Fruit fly (Drosophila melanogaster) whole organism, embryonic: ENCODE results near the gene CG8176.

Experiments
- ATbp ChIP-seq: fragments of 200-800 bp; sonication (Bioruptor generic); optimal IDR thresholded peaks from 2 replicates; lab custom pipeline; 2017; ENCODE audit warnings: missing biosample characterization, mild to moderate bottlenecking, missing genetic modification characterization, missing genetic modification reagents
- B-H2 ChIP-seq: fragments of 200-800 bp; sonication (Bioruptor generic); optimal IDR thresholded peaks from 2 replicates; lab custom pipeline; 2018; ENCODE audit warnings: missing biosample characterization, mild to moderate bottlenecking, missing genetic modification characterization
- Bdp1 ChIP-seq: fragments of 200-800 bp; sonication (Bioruptor generic); optimal IDR thresholded peaks from 3 replicates; lab custom pipeline; 2016; ENCODE audit warnings: missing biosample characterization, missing genetic modification characterization
- CG12299 ChIP-seq: fragments of 200-800 bp; sonication (Bioruptor generic); optimal IDR thresholded peaks from 2 replicates; lab custom pipeline; 2018; ENCODE audit warnings: missing biosample characterization, mild to moderate bottlenecking, missing genetic modification characterization
- CG12391 ChIP-seq: fragments of 200-800 bp; sonication (Bioruptor generic); optimal IDR thresholded peaks from 3 replicates; lab custom pipeline; 2018; ENCODE audit warnings: missing biosample characterization, mild to moderate bottlenecking, missing genetic modification characterization, moderate library complexity
- CG12769 ChIP-seq: fragments of 200-800 bp; sonication (Bioruptor generic); optimal IDR thresholded peaks from 2 replicates; lab custom pipeline; 2019; ENCODE audit warnings: missing biosample characterization, mild to moderate bottlenecking, missing genetic modification characterization, moderate library complexity
- CG13894 ChIP-seq: fragments of 200-800 bp; sonication (Bioruptor generic); optimal IDR thresholded peaks from 3 replicates; lab custom pipeline; 2018; ENCODE audit warnings: missing biosample characterization, mild to moderate bottlenecking, missing genetic modification characterization, moderate library complexity
- CG14441 ChIP-seq: fragments of 200-800 bp; sonication (Bioruptor generic); IDR thresholded peaks from 2 replicates; pipeline ENCODE4 v1.3.6; 2022; ENCODE audit warnings: missing biosample characterization, missing genetic modification characterization
- CG1603 ChIP-seq: fragments of 200-800 bp; sonication (Bioruptor generic); optimal IDR thresholded peaks from 2 replicates; lab custom pipeline; 2019; ENCODE audit warnings: missing biosample characterization, mild to moderate bottlenecking, missing genetic modification characterization, moderate library complexity
- CG17328 ChIP-seq: fragments of 200-800 bp; sonication (Bioruptor generic); IDR thresholded peaks from 2 replicates; pipeline ENCODE4 v1.3.6; 2022; ENCODE audit warnings: missing biosample characterization, missing genetic modification characterization
- CG17568 ChIP-seq: fragments of 200-800 bp; sonication (Bioruptor generic); optimal IDR thresholded peaks from 2 replicates; lab custom pipeline; 2018; ENCODE audit warnings: missing biosample characterization, mild to moderate bottlenecking, missing genetic modification characterization, moderate library complexity
- CG17829 ChIP-seq: fragments of 200-800 bp; optimal IDR thresholded peaks from 2 replicates; lab custom pipeline; 2019; ENCODE audit warnings: missing biosample characterization, mild to moderate bottlenecking, missing genetic modification characterization, moderate library complexity
- CG18011 ChIP-seq: fragments of 200-800 bp; sonication (Bioruptor generic); optimal IDR thresholded peaks from 2 replicates; lab custom pipeline; 2017; ENCODE audit warnings: missing biosample characterization, missing genetic modification characterization, mild to moderate bottlenecking, moderate library complexity, missing genotype
- CG2120 ChIP-seq: fragments of 200-800 bp; sonication (Bioruptor generic); optimal IDR thresholded peaks from 3 replicates; lab custom pipeline; 2016; ENCODE audit warnings: missing biosample characterization, missing genetic modification characterization
- CG3281 ChIP-seq: fragments of 200-800 bp; sonication (Bioruptor generic); optimal IDR thresholded peaks from 3 replicates; lab custom pipeline; 2017; ENCODE audit warnings: missing biosample characterization, mild to moderate bottlenecking, missing genetic modification characterization
- CG3407 ChIP-seq: fragments of 200-800 bp; sonication (Bioruptor generic); optimal IDR thresholded peaks from 2 replicates; lab custom pipeline; 2018; ENCODE audit warnings: missing biosample characterization, mild to moderate bottlenecking, missing genetic modification characterization
- CG3995 ChIP-seq: fragments of 200-800 bp; sonication (Bioruptor generic); optimal IDR thresholded peaks from 3 replicates; lab custom pipeline; 2016; ENCODE audit warnings: missing biosample characterization, missing genetic modification characterization
- CG4617 ChIP-seq: fragments of 200-800 bp; sonication (Bioruptor generic); optimal IDR thresholded peaks from 3 replicates; lab custom pipeline; 2016; ENCODE audit warnings: missing biosample characterization, missing genetic modification characterization, borderline replicate concordance
- CG8089 ChIP-seq: fragments of 200-800 bp; sonication (Bioruptor generic); optimal IDR thresholded peaks from 3 replicates; lab custom pipeline; 2016; ENCODE audit warnings: missing biosample characterization, missing genetic modification characterization
- CG9797 ChIP-seq: fragments of 200-800 bp; sonication (Bioruptor generic); optimal IDR thresholded peaks from 3 replicates; lab custom pipeline; 2018; ENCODE audit warnings: missing biosample characterization, mild to moderate bottlenecking, missing genetic modification characterization
- CHES-1-like ChIP-seq: fragments of 200-800 bp; sonication (Bioruptor generic); optimal IDR thresholded peaks from 2 replicates; lab custom pipeline; 2016; ENCODE audit warnings: missing biosample characterization, missing genetic modification characterization
- Chrac-16 ChIP-seq: fragments of 200-800 bp; sonication (Bioruptor generic); optimal IDR thresholded peaks from 3 replicates; lab custom pipeline; 2016; ENCODE audit warnings: missing biosample characterization, missing genetic modification characterization
- CoRest ChIP-seq: fragments of 200-800 bp; sonication (Bioruptor generic); optimal IDR thresholded peaks from 3 replicates; lab custom pipeline; 2018; ENCODE audit warnings: missing biosample characterization, mild to moderate bottlenecking, missing genetic modification characterization, moderate library complexity
- E2f1 ChIP-seq: fragments of 200-800 bp; sonication (Bioruptor generic); IDR thresholded peaks from 2 replicates; pipeline ENCODE4 v1.3.6; 2022; ENCODE audit warnings: missing biosample characterization, missing genetic modification characterization
- HmgZ ChIP-seq: fragments of 200-800 bp; sonication (Bioruptor generic); optimal IDR thresholded peaks from 2 replicates; lab custom pipeline; 2018; ENCODE audit warnings: missing biosample characterization, mild to moderate bottlenecking, missing genetic modification characterization
- Hsf ChIP-seq: fragments of 200-800 bp; sonication (Bioruptor generic); optimal IDR thresholded peaks from 3 replicates; lab custom pipeline; 2016; ENCODE audit warnings: missing biosample characterization, missing genetic modification characterization
- Pdp1 ChIP-seq, 2 experiments: fragments of 200-800 bp; sonication (Bioruptor generic); optimal IDR thresholded peaks; 3 replicates each; lab custom pipeline; 2016; ENCODE audit warnings: missing biosample characterization in 2 of 2, missing genetic modification characterization in 2 of 2, mild to moderate bottlenecking in 1 of 2, moderate library complexity in 1 of 2
- Side ChIP-seq: fragments of 200-800 bp; sonication (Bioruptor generic); optimal IDR thresholded peaks from 2 replicates; lab custom pipeline; 2016; ENCODE audit warnings: missing biosample characterization, missing genetic modification characterization
- Sin3A ChIP-seq: fragments of >200 bp; optimal IDR thresholded peaks from 2 replicates; lab custom pipeline; 2018
- Tbp ChIP-seq: fragments of >200 bp; optimal IDR thresholded peaks from 2 replicates; lab custom pipeline; 2018; ENCODE audit warnings: missing biosample characterization, missing genetic modification characterization
- bab2 ChIP-seq: fragments of 200-800 bp; sonication (Bioruptor generic); optimal IDR thresholded peaks from 2 replicates; lab custom pipeline; 2016; ENCODE audit warnings: missing biosample characterization, missing genetic modification characterization
- ems ChIP-seq: fragments of 200-800 bp; sonication (Bioruptor generic); optimal IDR thresholded peaks from 3 replicates; lab custom pipeline; 2016; ENCODE audit warnings: missing biosample characterization, missing genetic modification characterization
- gfzf ChIP-seq: fragments of 200-800 bp; sonication (Bioruptor generic); optimal IDR thresholded peaks from 2 replicates; lab custom pipeline; 2016; ENCODE audit warnings: missing biosample characterization, mild to moderate bottlenecking, missing genetic modification characterization, moderate library complexity
- grau ChIP-seq: fragments of 200-800 bp; optimal IDR thresholded peaks from 3 replicates; lab custom pipeline; 2019; ENCODE audit warnings: missing biosample characterization, mild to moderate bottlenecking, missing genetic modification characterization, moderate library complexity
- grn ChIP-seq: fragments of 200-800 bp; sonication (Bioruptor generic); optimal IDR thresholded peaks from 3 replicates; lab custom pipeline; 2017; ENCODE audit warnings: missing biosample characterization, missing genetic modification characterization
- gro ChIP-seq: fragments of 200-800 bp; sonication (Bioruptor generic); optimal IDR thresholded peaks from 2 replicates; lab custom pipeline; 2016; ENCODE audit warnings: missing biosample characterization, missing genetic modification characterization
- nom ChIP-seq: fragments of 200-800 bp; sonication (Bioruptor generic); optimal IDR thresholded peaks from 2 replicates; lab custom pipeline; 2017; ENCODE audit warnings: missing biosample characterization, missing genetic modification characterization, mild to moderate bottlenecking, moderate library complexity, missing genetic modification reagents
- sna ChIP-seq: fragments of 200-800 bp; sonication (Bioruptor generic); IDR thresholded peaks from 2 replicates; pipeline ENCODE4 v1.3.6; 2022; ENCODE audit warnings: missing biosample characterization, missing genetic modification characterization; ENCODE audit not compliant: partially characterized antibody
- trem ChIP-seq: fragments of 200-800 bp; optimal IDR thresholded peaks from 3 replicates; lab custom pipeline; 2019; ENCODE audit warnings: missing biosample characterization, mild to moderate bottlenecking, missing genetic modification characterization, moderate library complexity
- zfh1 ChIP-seq: fragments of 200-800 bp; sonication (Bioruptor generic); IDR thresholded peaks from 3 replicates; pipeline ENCODE4 v1.3.6; 2022; ENCODE audit warnings: missing biosample characterization, missing genetic modification characterization

CG8176 gene

DNA sequence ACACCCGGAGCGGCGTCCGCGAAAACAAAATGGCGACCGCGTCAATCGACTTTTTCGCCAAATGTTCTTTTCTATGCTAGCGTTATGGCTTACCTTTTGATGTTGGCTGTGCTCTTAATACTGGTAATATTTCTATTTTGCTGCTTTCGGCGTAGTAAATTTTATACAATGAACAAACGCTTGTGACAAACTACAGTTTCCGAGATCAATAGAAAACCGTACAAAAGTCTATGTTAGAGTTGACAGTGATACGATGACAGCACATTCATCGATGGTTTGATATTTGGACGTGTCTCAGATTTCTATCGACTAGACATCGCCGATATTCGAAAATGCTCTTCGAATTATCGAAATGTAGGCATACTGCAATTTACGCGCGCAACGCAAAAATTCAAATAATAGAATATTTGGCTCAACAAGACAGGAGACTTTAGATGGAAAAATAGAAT, 5.7 kb upstream of the CG8176 start, which contains the start of gene rump (continued):
- no peak for TF ChIP-seq CG12299
- TF ChIP-seq CG12391 (tag; lab: Kevin White, UChicago): peak; percentile 7
- TF ChIP-seq CG2120: peak; percentile 33
- TF ChIP-seq ems (GFP tag; lab: Kevin White, UChicago): no peak
- no peak for TF ChIP-seq Hsf
- no peak for TF ChIP-seq sna (GFP tag; lab: Robert Waterston, UW)
- TF ChIP-seq CG1603 (tag; lab: Kevin White, UChicago): peak; percentile 73
- peak in 1 of 2 experiments; percentile 29 for TF ChIP-seq Pdp1 (GFP tag; optimal IDR thresholded peaks at IDR 0.05; lab: Kevin White, UChicago)
- TF ChIP-seq grau (tag; lab: Kevin White, UChicago): peak; percentile 34
- no peak for TF ChIP-seq CG17328 (GFP tag; lab: Robert Waterston, UW)
- peak; percentile 77 for TF ChIP-seq trem
- TF ChIP-seq grn (GFP tag; lab: Kevin White, UChicago): no peak
- TF ChIP-seq CG17829: peak; percentile 54
- no peak for TF ChIP-seq ATbp (GFP tag; lab: Kevin White, UChicago)
- TF ChIP-seq CoRest (tag; lab: Kevin White, UChicago): peak; percentile 16
- peak; percentile 73 for TF ChIP-seq CG4617
- peak; percentile 63 for TF ChIP-seq CG9797 (GFP tag; lab: Kevin White, UChicago)
- TF ChIP-seq CG18011 (GFP tag; lab: Kevin White, UChicago): no peak
- peak; percentile 17 for TF ChIP-seq CG13894 (tag; lab: Kevin White, UChicago)
- no peak for TF ChIP-seq CG8089 (GFP tag; lab: Kevin White, UChicago)
- TF ChIP-seq B-H2 (GFP tag; lab: Kevin White, UChicago): peak; percentile 26
- peak; percentile 56 for TF ChIP-seq Sin3A (lab: Kevin White, UChicago)
- no peak for TF ChIP-seq Chrac-16 (GFP tag; lab: Kevin White, UChicago)
- no peak for TF ChIP-seq zfh1 (GFP tag; lab: Robert Waterston, UW)
- no peak for TF ChIP-seq Side
- TF ChIP-seq CG14441 (GFP tag; lab: Robert Waterston, UW): no peak
- TF ChIP-seq CG3995: peak; percentile 94
- peak; percentile 12 for TF ChIP-seq CG12769
- no peak for TF ChIP-seq bab2
- TF ChIP-seq HmgZ (tag; lab: Kevin White, UChicago): peak; percentile 74
- TF ChIP-seq E2f1 (GFP tag; lab: Robert Waterston, UW): no peak
- peak; percentile 3 for TF ChIP-seq CG17568 (GFP tag; lab: Kevin White, UChicago)
- TF ChIP-seq gro (GFP tag; lab: Kevin White, UChicago): peak; percentile 49
- no peak for TF ChIP-seq Bdp1
- peak; percentile 19 for TF ChIP-seq nom (GFP tag; lab: Kevin White, UChicago)
- TF ChIP-seq gfzf (GFP tag; lab: Kevin White, UChicago): peak; percentile 49
- TF ChIP-seq CG3281 (GFP tag; lab: Kevin White, UChicago): no peak
- TF ChIP-seq Tbp (GFP tag; lab: Kevin White, UChicago): peak; percentile 2
- TF ChIP-seq CHES-1-like (GFP tag; lab: Kevin White, UChicago): peak; percentile 49
- no peak for TF ChIP-seq CG3407
